Worm (Caenorhabditis elegans): ENCODE data around the gene srlf-19.

- TF ChIP-seq him-1 (tag; optimal IDR thresholded peaks at IDR 0.05) (no peak), W03F9.2 (tag; optimal IDR thresholded peaks at IDR 0.05) (no peak)
Observed at ce11 chrV:553067-553466, 47.8 kb downstream of the srlf-19 start, which contains the start of gene C14C6.8.
